Worm (Caenorhabditis elegans) whole organism, L3 larva: ENCODE results near the gene pen-2.

Experiments
- ceh-82 ChIP-seq: fragments of 150-350 bp; optimal IDR thresholded peaks from 2 replicates; lab custom pipeline; 2014; ENCODE audit warnings: missing biosample characterization, missing genetic modification characterization
- egl-5 ChIP-seq: fragments of 150-350 bp; optimal IDR thresholded peaks from 2 replicates; lab custom pipeline; 2017; ENCODE audit warnings: missing biosample characterization, missing genetic modification reagents, missing genetic modification characterization, inconsistent platforms
- fkh-10 ChIP-seq: sonication (generic microtip); optimal IDR thresholded peaks from 2 replicates; lab custom pipeline; 2017; ENCODE audit warnings: missing biosample characterization, missing genetic modification reagents, missing genetic modification characterization
- fkh-2 ChIP-seq: fragments of 150-350 bp; optimal IDR thresholded peaks from 2 replicates; lab custom pipeline; 2014; ENCODE audit warnings: missing biosample characterization, missing genetic modification reagents, missing genetic modification characterization
- fos-1 ChIP-seq: fragments of 150-350 bp; optimal IDR thresholded peaks from 2 replicates; lab custom pipeline; 2014; ENCODE audit warnings: missing biosample characterization, missing genetic modification characterization
- mml-1 ChIP-seq: fragments of 150-350 bp; sonication (generic microtip); optimal IDR thresholded peaks from 3 replicates; lab custom pipeline; 2014; ENCODE audit warnings: missing biosample characterization, missing genetic modification characterization
- nhr-11 ChIP-seq: fragments of 150-350 bp; optimal IDR thresholded peaks from 2 replicates; lab custom pipeline; 2014; ENCODE audit warnings: missing biosample characterization, missing genetic modification characterization
- nhr-237 ChIP-seq: fragments of 150-350 bp; optimal IDR thresholded peaks from 2 replicates; lab custom pipeline; 2014; ENCODE audit warnings: missing biosample characterization, missing genetic modification characterization
- nhr-76 ChIP-seq: fragments of 150-350 bp; sonication (generic microtip); optimal IDR thresholded peaks from 5 replicates; lab custom pipeline; 2014; ENCODE audit warnings: missing biosample characterization, missing genetic modification characterization
- pqm-1 ChIP-seq: fragments of 150-350 bp; optimal IDR thresholded peaks from 2 replicates; lab custom pipeline; 2017; ENCODE audit warnings: missing biosample characterization, missing genetic modification characterization, inconsistent platforms
- snpc-4 ChIP-seq: fragments of 150-350 bp; optimal IDR thresholded peaks from 2 replicates; lab custom pipeline; 2014; ENCODE audit warnings: missing biosample characterization, missing genetic modification characterization
- tbx-2 ChIP-seq: sonication (generic microtip); optimal IDR thresholded peaks from 2 replicates; lab custom pipeline; 2016; ENCODE audit warnings: mild to moderate bottlenecking, missing genetic modification characterization, missing compliant biosample characterization

DNA sequence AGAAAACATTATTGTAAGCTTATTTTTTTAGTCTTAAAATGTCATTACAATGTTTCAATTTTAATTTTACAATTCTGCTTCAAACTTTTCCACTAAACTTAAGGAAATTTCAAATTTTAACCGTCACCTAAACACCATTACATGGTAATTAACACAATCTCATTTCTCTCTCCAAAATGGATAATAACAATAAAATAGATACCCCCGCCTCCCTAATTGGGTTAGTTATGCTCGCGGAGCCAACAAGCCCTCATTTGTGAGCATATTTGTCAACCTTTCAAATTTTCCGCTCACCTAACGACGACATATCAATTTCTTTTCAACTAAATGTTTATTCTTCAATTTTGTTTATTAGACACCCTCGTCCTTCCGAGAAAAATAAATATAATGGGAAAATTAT, 15.2 kb downstream of the pen-2 start:
- TF ChIP-seq fkh-10 (GFP tag; lab: Kevin White, UChicago) (no peak), nhr-11 (tag; lab: Kevin White, UChicago) (no peak), tbx-2 (no peak), mml-1 (no peak), nhr-237 (tag; lab: Kevin White, UChicago) (no peak), fos-1 (no peak), egl-5 (no peak), snpc-4 (tag; lab: Kevin White, UChicago) (no peak), ceh-82 (tag; lab: Kevin White, UChicago) (no peak), pqm-1 (tag; lab: Kevin White, UChicago) (no peak), nhr-76 (tag; lab: Kevin White, UChicago) (no peak), fkh-2 (tag; lab: Kevin White, UChicago) (no peak)
